Fruit fly (Drosophila melanogaster) whole organism, embryonic: Measurements from ENCODE around the gene Tig.

Source experiments
- Abd-B ChIP-seq: fragments of 200-800 bp; sonication (Bioruptor generic); optimal IDR thresholded peaks from 2 replicates; lab custom pipeline; 2018; ENCODE audit warnings: missing biosample characterization, mild to moderate bottlenecking, missing genetic modification characterization, moderate library complexity
- Antp ChIP-seq: fragments of 200-800 bp; sonication (Bioruptor generic); optimal IDR thresholded peaks from 3 replicates; lab custom pipeline; 2016; ENCODE audit warnings: missing biosample characterization, missing genetic modification characterization
- CG10979 ChIP-seq: fragments of 200-800 bp; sonication (Bioruptor generic); optimal IDR thresholded peaks from 2 replicates; lab custom pipeline; 2018; ENCODE audit warnings: missing biosample characterization, mild to moderate bottlenecking, missing genetic modification characterization, moderate library complexity
- CG11695 ChIP-seq: fragments of 200-800 bp; sonication (Bioruptor generic); IDR thresholded peaks from 3 replicates; pipeline ENCODE4 v1.3.6; 2022; ENCODE audit warnings: missing biosample characterization, missing genetic modification characterization
- CG13123 ChIP-seq: fragments of 200-800 bp; sonication (Bioruptor generic); optimal IDR thresholded peaks from 2 replicates; lab custom pipeline; 2016; ENCODE audit warnings: missing biosample characterization, missing genetic modification characterization
- CG17568 ChIP-seq: fragments of 200-800 bp; sonication (Bioruptor generic); optimal IDR thresholded peaks from 2 replicates; lab custom pipeline; 2018; ENCODE audit warnings: missing biosample characterization, mild to moderate bottlenecking, missing genetic modification characterization, moderate library complexity
- CG2120 ChIP-seq: fragments of 200-800 bp; sonication (Bioruptor generic); optimal IDR thresholded peaks from 3 replicates; lab custom pipeline; 2016; ENCODE audit warnings: missing biosample characterization, missing genetic modification characterization
- CG2202 ChIP-seq: fragments of 200-800 bp; sonication (Bioruptor generic); optimal IDR thresholded peaks from 2 replicates; lab custom pipeline; 2018; ENCODE audit warnings: missing biosample characterization, mild to moderate bottlenecking, missing genetic modification characterization
- CG30403 ChIP-seq: fragments of 200-800 bp; sonication (Bioruptor generic); optimal IDR thresholded peaks from 3 replicates; lab custom pipeline; 2016; ENCODE audit warnings: missing biosample characterization, missing genetic modification characterization
- CG31388 ChIP-seq: fragments of 200-800 bp; sonication (Bioruptor generic); optimal IDR thresholded peaks from 2 replicates; lab custom pipeline; 2016; ENCODE audit warnings: missing biosample characterization, missing genetic modification characterization
- CG34376 ChIP-seq: fragments of 200-800 bp; sonication (Bioruptor generic); optimal IDR thresholded peaks from 2 replicates; lab custom pipeline; 2018; ENCODE audit warnings: missing biosample characterization, mild to moderate bottlenecking, missing genetic modification characterization
- CG6175 ChIP-seq: fragments of 200-800 bp; sonication (Bioruptor generic); IDR thresholded peaks from 3 replicates; pipeline ENCODE4 v1.3.6; 2022; ENCODE audit warnings: missing biosample characterization, missing genetic modification characterization
- CG7271 ChIP-seq: fragments of 200-800 bp; sonication (Bioruptor generic); optimal IDR thresholded peaks from 2 replicates; lab custom pipeline; 2018; ENCODE audit warnings: missing biosample characterization, mild to moderate bottlenecking, missing genetic modification characterization, moderate library complexity
- CG8924 ChIP-seq: fragments of 200-800 bp; optimal IDR thresholded peaks from 3 replicates; lab custom pipeline; 2019; ENCODE audit warnings: missing biosample characterization, mild to moderate bottlenecking, missing genetic modification characterization, moderate library complexity
- CTCF ChIP-seq: fragments of 200-800 bp; sonication (Bioruptor generic); optimal IDR thresholded peaks from 2 replicates; lab custom pipeline; 2017; ENCODE audit warnings: missing biosample characterization, mild to moderate bottlenecking, missing genetic modification characterization, moderate library complexity
- CoRest ChIP-seq: fragments of 200-800 bp; sonication (Bioruptor generic); optimal IDR thresholded peaks from 3 replicates; lab custom pipeline; 2018; ENCODE audit warnings: missing biosample characterization, mild to moderate bottlenecking, missing genetic modification characterization, moderate library complexity
- Deaf1 ChIP-seq: fragments of 200-800 bp; optimal IDR thresholded peaks from 3 replicates; lab custom pipeline; 2019; ENCODE audit warnings: missing biosample characterization, mild to moderate bottlenecking, missing genetic modification characterization, moderate library complexity
- Ets97D ChIP-seq: fragments of 200-800 bp; sonication (Bioruptor generic); optimal IDR thresholded peaks from 3 replicates; lab custom pipeline; 2016; ENCODE audit warnings: missing biosample characterization, missing genetic modification characterization
- H15 ChIP-seq: fragments of 200-800 bp; sonication (Bioruptor generic); IDR thresholded peaks from 3 replicates; pipeline ENCODE4 v1.3.6; 2022; ENCODE audit warnings: missing biosample characterization, missing genetic modification characterization
- HHEX ChIP-seq: fragments of 200-800 bp; sonication (Bioruptor generic); optimal IDR thresholded peaks from 3 replicates; lab custom pipeline; 2017; ENCODE audit warnings: missing biosample characterization, mild to moderate bottlenecking, missing genetic modification characterization, missing genetic modification reagents
- Med ChIP-seq: fragments of 200-800 bp; sonication (Bioruptor generic); peaks from one replicate; lab custom pipeline; 2016; ENCODE audit warnings: missing biosample characterization, missing genetic modification characterization, mild to moderate bottlenecking, inconsistent platforms, moderate library complexity
- Mes4 ChIP-seq: fragments of 200-800 bp; sonication (Bioruptor generic); optimal IDR thresholded peaks from 2 replicates; lab custom pipeline; 2016; ENCODE audit warnings: missing biosample characterization, missing genetic modification characterization
- NK7.1 ChIP-seq: fragments of 200-800 bp; sonication (Bioruptor generic); optimal IDR thresholded peaks from 3 replicates; lab custom pipeline; 2016; ENCODE audit warnings: missing biosample characterization, missing genetic modification characterization
- NfI ChIP-seq: fragments of 200-800 bp; sonication (Bioruptor generic); optimal IDR thresholded peaks from 3 replicates; lab custom pipeline; 2018; ENCODE audit warnings: missing biosample characterization, mild to moderate bottlenecking, missing genetic modification characterization, moderate library complexity
- Sin3A ChIP-seq: fragments of >200 bp; optimal IDR thresholded peaks from 2 replicates; lab custom pipeline; 2018
- cad ChIP-seq: fragments of >200 bp; optimal IDR thresholded peaks from 2 replicates; lab custom pipeline; 2017; ENCODE audit warnings: missing biosample characterization, missing genetic modification characterization
- chinmo ChIP-seq: fragments of 200-800 bp; sonication (Bioruptor generic); IDR thresholded peaks from 4 replicates; pipeline ENCODE4 v1.3.6; 2022; ENCODE audit warnings: missing biosample characterization, missing genetic modification characterization; ENCODE audit not compliant: partially characterized antibody
- crol ChIP-seq: fragments of 200-800 bp; sonication (Bioruptor generic); IDR thresholded peaks from 2 replicates; pipeline ENCODE4 v1.3.6; 2022; ENCODE audit warnings: missing biosample characterization, missing genetic modification characterization
- cwo ChIP-seq: fragments of 200-800 bp; sonication (Bioruptor generic); optimal IDR thresholded peaks from 3 replicates; lab custom pipeline; 2017; ENCODE audit warnings: missing biosample characterization, missing genetic modification characterization, mild to moderate bottlenecking, moderate library complexity, missing genetic modification reagents
- dimm ChIP-seq: fragments of 200-800 bp; sonication (Bioruptor generic); IDR thresholded peaks from 2 replicates; pipeline ENCODE4 v1.3.6; 2022; ENCODE audit warnings: missing biosample characterization, missing genetic modification characterization
- gfzf ChIP-seq: fragments of 200-800 bp; sonication (Bioruptor generic); optimal IDR thresholded peaks from 2 replicates; lab custom pipeline; 2016; ENCODE audit warnings: missing biosample characterization, mild to moderate bottlenecking, missing genetic modification characterization, moderate library complexity
- ham ChIP-seq: fragments of 200-800 bp; sonication (Bioruptor generic); IDR thresholded peaks from 2 replicates; pipeline ENCODE4 v1.3.6; 2022; ENCODE audit warnings: missing biosample characterization, missing genetic modification characterization
- jumu ChIP-seq: fragments of 200-800 bp; sonication (Bioruptor generic); optimal IDR thresholded peaks from 3 replicates; lab custom pipeline; 2016; ENCODE audit warnings: missing biosample characterization, missing genetic modification characterization
- klu ChIP-seq: fragments of 200-800 bp; sonication (Bioruptor generic); IDR thresholded peaks from 2 replicates; pipeline ENCODE4 v1.3.6; 2022; ENCODE audit warnings: missing biosample characterization, missing genetic modification characterization
- nmo ChIP-seq: fragments of 200-800 bp; sonication (Bioruptor generic); optimal IDR thresholded peaks from 2 replicates; lab custom pipeline; 2018; ENCODE audit warnings: missing biosample characterization, mild to moderate bottlenecking, missing genetic modification characterization, moderate library complexity
- oc ChIP-seq: fragments of 200-800 bp; sonication (Bioruptor generic); optimal IDR thresholded peaks from 2 replicates; lab custom pipeline; 2018; ENCODE audit warnings: missing biosample characterization, mild to moderate bottlenecking, missing genetic modification characterization, moderate library complexity
- row ChIP-seq: fragments of 200-800 bp; sonication (Bioruptor generic); IDR thresholded peaks from 3 replicates; pipeline ENCODE4 v1.3.6; 2022; ENCODE audit warnings: missing biosample characterization, missing genetic modification characterization
- sens ChIP-seq: fragments of 200-800 bp; sonication (Bioruptor generic); peaks from one replicate; lab custom pipeline; 2016; ENCODE audit warnings: missing biosample characterization, missing genetic modification characterization
- sisA ChIP-seq: fragments of 200-800 bp; sonication (Bioruptor generic); IDR thresholded peaks from 2 replicates; pipeline ENCODE4 v1.3.6; 2022; ENCODE audit warnings: missing biosample characterization, missing genetic modification characterization
- slp2 ChIP-seq: fragments of 200-800 bp; sonication (Bioruptor generic); optimal IDR thresholded peaks from 2 replicates; lab custom pipeline; 2016; ENCODE audit warnings: missing biosample characterization, missing genetic modification characterization
- sug ChIP-seq: fragments of 200-800 bp; optimal IDR thresholded peaks from 2 replicates; lab custom pipeline; 2019; ENCODE audit warnings: missing biosample characterization, mild to moderate bottlenecking, missing genetic modification characterization, moderate library complexity
- zen ChIP-seq: fragments of 200-800 bp; sonication (Bioruptor generic); optimal IDR thresholded peaks from 3 replicates; lab custom pipeline; 2018; ENCODE audit warnings: missing biosample characterization, mild to moderate bottlenecking, missing genetic modification characterization, moderate library complexity
- zf30C ChIP-seq: fragments of 200-800 bp; sonication (Bioruptor generic); optimal IDR thresholded peaks from 3 replicates; lab custom pipeline; 2018; ENCODE audit warnings: missing biosample characterization, mild to moderate bottlenecking, missing genetic modification characterization

Tig gene

dm6 chr2L:6373141-6373540, 50.0 kb downstream of the Tig start (continued):
- TF ChIP-seq ham (GFP tag; lab: Robert Waterston, UW), result no peak
- no peak for TF ChIP-seq gfzf (GFP tag; lab: Kevin White, UChicago)
- TF ChIP-seq cad (GFP tag; lab: Kevin White, UChicago), result peak; percentile 49
- TF ChIP-seq CG17568, result no peak
- peak; percentile 95 for TF ChIP-seq zen (tag; lab: Kevin White, UChicago)

DNA sequence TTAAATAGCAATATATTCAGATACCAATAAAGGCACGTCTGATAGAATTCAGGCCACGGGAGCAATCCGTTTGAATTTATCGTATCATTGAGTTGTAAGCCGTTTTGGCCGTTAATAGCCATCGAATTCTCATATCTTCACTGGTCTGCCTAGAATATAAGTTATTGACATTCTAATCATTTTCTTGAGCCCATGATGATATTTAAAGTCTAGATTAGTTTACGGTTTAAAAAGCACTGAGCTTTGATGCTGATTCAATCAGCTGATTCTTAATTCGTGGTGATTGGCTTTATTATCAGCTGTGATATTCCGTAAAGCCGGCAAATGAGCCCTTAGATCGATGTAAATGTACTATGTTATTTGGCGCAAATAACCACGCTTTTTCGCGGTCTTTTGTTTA, 51.0 kb downstream of the Tig start, which contains the start of gene slam:
TSS of gene slam (plus strand) at position 301 of the 400 bp plus-strand sequence.
- TF ChIP-seq CTCF (GFP tag; lab: Kevin White, UChicago) (no peak), Abd-B (GFP tag; lab: Kevin White, UChicago) (no peak), dimm (GFP tag; lab: Robert Waterston, UW) (no peak), CoRest (tag; lab: Kevin White, UChicago) (no peak), oc (tag; lab: Kevin White, UChicago) (no peak), row (GFP tag; lab: Robert Waterston, UW) (no peak), CG30403 (no peak), CG8924 (tag; lab: Kevin White, UChicago) (no peak), CG13123 (GFP tag; lab: Kevin White, UChicago) (no peak), H15 (GFP tag; lab: Robert Waterston, UW) (no peak), CG31388 (GFP tag; lab: Kevin White, UChicago) (no peak)

- TF ChIP-seq sug (tag; lab: Kevin White, UChicago) (peak; percentile 74), CG6175 (no peak), Med (GFP tag; lab: Kevin White, UChicago) (peak; percentile 14), Deaf1 (tag; lab: Kevin White, UChicago) (peak; percentile 9), CG34376 (peak; percentile 27), cwo (GFP tag; lab: Kevin White, UChicago) (peak; percentile 92), CG2120 (GFP tag; lab: Kevin White, UChicago) (no peak)
Measured at dm6 chr2L:6371025-6371641, 52.0 kb downstream of the Tig start.

DNA sequence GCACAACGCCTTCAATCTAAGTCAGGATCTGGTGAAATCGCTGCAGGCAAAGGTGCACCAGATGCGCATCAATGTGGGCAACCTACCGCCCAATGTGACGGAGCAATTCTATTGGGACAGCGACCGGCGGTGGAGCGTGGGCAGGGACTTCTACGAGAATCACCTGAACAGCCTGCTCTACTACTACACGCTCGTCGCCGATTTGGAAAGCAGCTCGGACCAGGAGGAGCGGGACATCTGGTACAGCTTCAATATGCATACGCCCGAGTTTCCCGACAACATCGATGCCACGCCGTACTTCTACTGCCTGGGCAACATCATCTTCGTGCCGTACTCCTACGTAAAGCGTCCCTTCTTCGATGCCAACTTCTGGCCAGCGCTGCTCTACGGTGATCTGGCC, 53.8 kb downstream of the Tig start:
- TF ChIP-seq CG11695 (no peak), NK7.1 (GFP tag; lab: Kevin White, UChicago) (no peak), CG6175 (no peak)

DNA sequence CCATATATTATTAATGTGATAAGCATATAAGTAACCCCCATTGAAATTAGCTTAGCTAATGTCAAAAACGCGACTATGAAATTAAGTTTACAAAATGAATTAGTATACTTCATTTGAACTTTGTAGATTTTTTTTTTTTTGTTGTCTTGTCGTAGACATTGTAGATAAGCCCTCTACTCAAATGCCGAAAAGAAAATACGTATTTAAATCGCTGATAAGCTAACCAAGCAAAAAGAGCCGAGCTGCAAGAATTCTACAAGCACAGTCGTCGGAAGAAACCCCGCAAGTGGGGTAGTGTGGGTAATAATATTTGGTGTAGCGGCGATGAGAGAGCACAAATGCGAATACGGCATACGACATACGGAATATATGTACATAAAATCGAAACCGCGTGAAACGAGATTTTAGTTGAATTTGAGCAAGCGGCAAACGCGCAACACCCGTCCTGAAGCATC, 55.6 kb downstream of the Tig start, which contains the start of gene Nepl4:
TSS of gene Nepl4 (plus strand) at position 405 of the 455 bp plus-strand sequence.
- peak; percentile 67 for TF ChIP-seq sug (tag; lab: Kevin White, UChicago)
- TF ChIP-seq Sin3A, result no peak
- no peak for TF ChIP-seq Mes4 (GFP tag; lab: Kevin White, UChicago)
- TF ChIP-seq crol (GFP tag; lab: Robert Waterston, UW), result no peak
- TF ChIP-seq cwo (GFP tag; lab: Kevin White, UChicago), result peak; percentile 39
- peak; percentile 62 for TF ChIP-seq CG34376
- 0 out of 4 replicates have a peak, but pooled peaks have one; percentile 32 for TF ChIP-seq chinmo (GFP tag; lab: Robert Waterston, UW)
- no peak for TF ChIP-seq CG10979 (tag; lab: Kevin White, UChicago)
- TF ChIP-seq jumu, result no peak

DNA sequence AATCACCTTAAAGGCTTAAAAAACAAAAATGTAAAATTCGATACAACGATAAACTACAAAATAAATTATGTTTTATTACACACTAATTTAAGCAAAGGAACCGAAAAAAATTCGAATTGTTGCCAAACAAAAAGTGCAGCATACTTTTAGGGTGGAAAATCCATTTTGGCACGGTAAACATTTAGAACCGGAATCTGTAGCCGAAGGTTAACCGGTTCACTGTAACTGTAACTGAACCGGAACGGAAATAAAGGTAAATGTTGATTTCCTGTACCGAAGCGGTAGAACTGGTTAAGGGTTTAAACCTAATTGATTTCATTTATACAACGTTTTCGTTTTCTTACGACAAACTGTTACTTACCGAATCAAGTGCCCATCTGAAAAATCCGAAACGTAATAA, 56.2 kb downstream of the Tig start:
- TF ChIP-seq CG2202 (tag; lab: Kevin White, UChicago), result no peak
- peak; percentile 24 for TF ChIP-seq Ets97D (GFP tag; lab: Kevin White, UChicago)
- TF ChIP-seq Antp (GFP tag; lab: Kevin White, UChicago), result no peak
- no peak for TF ChIP-seq zf30C (GFP tag; lab: Kevin White, UChicago)
- no peak for TF ChIP-seq nmo
- no peak for TF ChIP-seq HHEX
- no peak for TF ChIP-seq zen (tag; lab: Kevin White, UChicago)
- TF ChIP-seq klu, result no peak
- TF ChIP-seq sisA (GFP tag; lab: Robert Waterston, UW), result no peak
- no peak for TF ChIP-seq NfI
- TF ChIP-seq sens (GFP tag; lab: Kevin White, UChicago), result peak; percentile 37
- TF ChIP-seq slp2 (GFP tag; lab: Kevin White, UChicago), result no peak
- peak; percentile 81 for TF ChIP-seq CG7271 (tag; lab: Kevin White, UChicago)
